Worm (Caenorhabditis elegans): ENCODE data around the gene fust-1.

Gene fust-1

DNA sequence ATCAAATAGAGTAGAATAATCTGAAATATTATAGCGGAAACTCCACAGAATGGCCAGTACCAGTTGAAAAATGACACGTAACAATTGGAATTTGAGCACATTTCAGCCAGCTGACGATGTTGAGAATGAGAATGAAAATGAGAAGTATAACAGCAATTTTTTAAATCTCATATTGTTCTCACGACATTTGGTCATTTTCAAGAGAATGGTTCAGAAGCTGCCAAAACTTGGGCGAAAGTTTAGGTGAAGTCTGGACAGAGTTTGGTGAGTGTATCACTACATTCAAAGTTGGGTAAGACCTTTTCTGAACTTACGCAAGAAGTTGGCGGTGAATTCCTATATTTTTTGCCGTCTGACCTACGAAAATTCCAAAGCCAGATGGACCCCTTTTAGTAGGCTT is 52.6 kb downstream of the fust-1 start, which contains the start of gene srd-58:
srd-58 (minus strand) TSS at position 101 of the 400 bp plus-strand sequence.
- TF ChIP-seq nhr-28 (tag; optimal IDR thresholded peaks at IDR 0.05) (no peak), hmg-11 (tag; optimal IDR thresholded peaks at IDR 0.05) (no peak), unc-62 (GFP tag; optimal IDR thresholded peaks at IDR 0.05) (no peak), eor-1 (tag; optimal IDR thresholded peaks at IDR 0.05) (no peak), fkh-2 (tag; optimal IDR thresholded peaks at IDR 0.05) (no peak), nhr-11 (tag; optimal IDR thresholded peaks at IDR 0.05) (no peak), nhr-76 (tag; optimal IDR thresholded peaks at IDR 0.05) (no peak), elt-2 (tag; optimal IDR thresholded peaks at IDR 0.05) (no peak), skn-1 (tag; optimal IDR thresholded peaks at IDR 0.05) (no peak), ceh-28 (tag; optimal IDR thresholded peaks at IDR 0.05) (no peak), lin-15B (tag; optimal IDR thresholded peaks at IDR 0.05) (no peak), egl-27 (tag; optimal IDR thresholded peaks at IDR 0.05) (no peak), nhr-25 (tag; optimal IDR thresholded peaks at IDR 0.05) (no peak), elt-3 (tag; optimal IDR thresholded peaks at IDR 0.05) (no peak), nfya-1 (tag; optimal IDR thresholded peaks at IDR 0.05; ENCODE audit: insufficient read depth) (no peak)
